Worm (Caenorhabditis elegans) whole organism, L1 larva: ENCODE measurements around the gene spsb-2.
A peak's percentile ranks its signal among the peaks of the same experiment; 100 is the strongest.

Experiments
- ama-1 ChIP-seq: fragments of 150-350 bp; optimal IDR thresholded peaks from 2 replicates; lab custom pipeline; 2014
- blmp-1 ChIP-seq: fragments of 150-350 bp; optimal IDR thresholded peaks from 2 replicates; lab custom pipeline; 2014; ENCODE audit warnings: missing biosample characterization, missing genetic modification characterization
- ceh-8 ChIP-seq: fragments of 200-800 bp; sonication (Bioruptor generic); optimal IDR thresholded peaks from 2 replicates; lab custom pipeline; 2018; ENCODE audit warnings: mild to moderate bottlenecking, missing genetic modification characterization, moderate library complexity, missing compliant biosample characterization
- ceh-82 ChIP-seq, 3 experiments: fragments of 150-350 bp in 1 of 3; sonication (generic microtip) in 2 of 3; optimal IDR thresholded peaks; 2 replicates each; lab custom pipeline; 2014 to 2017; ENCODE audit warnings: missing biosample characterization in 3 of 3, missing genetic modification characterization in 3 of 3
- ceh-88 ChIP-seq: fragments of 200-800 bp; sonication (Bioruptor generic); IDR thresholded peaks from 2 replicates; pipeline ENCODE4 v1.3.6; 2022; ENCODE audit warnings: missing genetic modification characterization, missing compliant biosample characterization
- ceh-90 ChIP-seq: sonication (generic microtip); optimal IDR thresholded peaks from 2 replicates; lab custom pipeline; 2016; ENCODE audit warnings: missing genetic modification characterization, missing compliant biosample characterization
- ces-1 ChIP-seq: fragments of 150-350 bp; optimal IDR thresholded peaks from 2 replicates; lab custom pipeline; 2014; ENCODE audit warnings: missing biosample characterization, missing genetic modification reagents, missing genetic modification characterization
- egl-27 ChIP-seq, 2 experiments: fragments of 150-350 bp in 1 of 2; sonication (generic microtip); optimal IDR thresholded peaks; 3 replicates each; lab custom pipeline; 2017 to 2018; ENCODE audit warnings: missing biosample characterization in 2 of 2, missing genetic modification characterization in 2 of 2, missing genetic modification reagents in 2 of 2
- elt-2 ChIP-seq: sonication (generic microtip); optimal IDR thresholded peaks from 2 replicates; lab custom pipeline; 2016; ENCODE audit warnings: missing genetic modification characterization, mild to moderate bottlenecking, inconsistent platforms, missing compliant biosample characterization, missing genetic modification reagents
- elt-3 ChIP-seq, 6 experiments: fragments of 150-350 bp in 1 of 6; sonication (generic microtip); optimal IDR thresholded peaks; 2 replicates each; lab custom pipeline; 2017 to 2018; ENCODE audit warnings: missing biosample characterization in 6 of 6, missing genetic modification characterization in 6 of 6, inconsistent platforms in 1 of 6
- fkh-10 ChIP-seq: sonication (generic microtip); optimal IDR thresholded peaks from 2 replicates; lab custom pipeline; 2017; ENCODE audit warnings: missing biosample characterization, missing genetic modification reagents, missing genetic modification characterization
- fkh-4 ChIP-seq: sonication (generic microtip); optimal IDR thresholded peaks from 2 replicates; lab custom pipeline; 2016; ENCODE audit warnings: missing compliant biosample characterization, missing genetic modification characterization, borderline replicate concordance
- fos-1 ChIP-seq: fragments of 150-350 bp; optimal IDR thresholded peaks from 2 replicates; lab custom pipeline; 2014; ENCODE audit warnings: missing biosample characterization, missing genetic modification characterization
- grh-1 ChIP-seq: fragments of 200-800 bp; sonication (Bioruptor generic); IDR thresholded peaks from 2 replicates; pipeline ENCODE4 v1.3.6; 2022; ENCODE audit warnings: missing genetic modification reagents, missing genetic modification characterization, missing compliant biosample characterization
- hlh-4 ChIP-seq: sonication (generic microtip); optimal IDR thresholded peaks from 2 replicates; lab custom pipeline; 2016; ENCODE audit warnings: mild to moderate bottlenecking, missing genetic modification characterization, missing compliant biosample characterization
- isw-1 ChIP-seq: fragments of 200-800 bp; sonication (Bioruptor generic); IDR thresholded peaks from 2 replicates; pipeline ENCODE4 v1.3.6; 2022; ENCODE audit warnings: missing genetic modification characterization, missing compliant biosample characterization
- jun-1 ChIP-seq: fragments of 150-350 bp; optimal IDR thresholded peaks from 2 replicates; lab custom pipeline; 2014; ENCODE audit warnings: missing biosample characterization, missing genetic modification reagents, missing genetic modification characterization
- lin-14 ChIP-seq: fragments of 200-800 bp; sonication (Bioruptor generic); optimal IDR thresholded peaks from 2 replicates; lab custom pipeline; 2018; ENCODE audit warnings: mild to moderate bottlenecking, missing genetic modification characterization, moderate library complexity, missing compliant biosample characterization
- lin-35 ChIP-seq, 2 experiments: fragments of 150-350 bp; optimal IDR thresholded peaks; 2 replicates each; lab custom pipeline; 2014; ENCODE audit warnings: missing biosample characterization in 2 of 2, missing genetic modification characterization in 2 of 2, missing genetic modification reagents in 2 of 2
- lin-39 ChIP-seq: fragments of 150-350 bp; optimal IDR thresholded peaks from 2 replicates; lab custom pipeline; 2014; ENCODE audit warnings: missing biosample characterization, missing genetic modification reagents, missing genetic modification characterization
- lsy-2 ChIP-seq, 2 experiments: fragments of 150-350 bp; optimal IDR thresholded peaks; 2 replicates each; lab custom pipeline; 2014; ENCODE audit warnings: missing biosample characterization in 2 of 2, missing genetic modification characterization in 2 of 2
- mep-1 ChIP-seq: fragments of 150-350 bp; optimal IDR thresholded peaks from 2 replicates; lab custom pipeline; 2014; ENCODE audit warnings: missing biosample characterization, missing genetic modification characterization
- nhr-12 ChIP-seq: sonication (generic microtip); optimal IDR thresholded peaks from 2 replicates; lab custom pipeline; 2017; ENCODE audit warnings: missing biosample characterization, missing genetic modification characterization
- nhr-19 ChIP-seq: fragments of 200-800 bp; sonication (Bioruptor generic); conservative IDR thresholded peaks from 2 replicates; pipeline ENCODE4 v1.3.6; 2022; ENCODE audit warnings: missing genetic modification characterization, missing compliant biosample characterization
- nhr-20 ChIP-seq: sonication (generic microtip); optimal IDR thresholded peaks from 2 replicates; lab custom pipeline; 2016; ENCODE audit warnings: mild to moderate bottlenecking, missing genetic modification characterization, missing compliant biosample characterization
- nhr-237 ChIP-seq: fragments of 150-350 bp; optimal IDR thresholded peaks from 2 replicates; lab custom pipeline; 2014; ENCODE audit warnings: missing biosample characterization, missing genetic modification characterization
- nhr-76 ChIP-seq: sonication (generic microtip); optimal IDR thresholded peaks from 2 replicates; lab custom pipeline; 2017; ENCODE audit warnings: missing biosample characterization, missing genetic modification characterization
- nhr-85 ChIP-seq: sonication (generic microtip); peaks from one replicate; lab custom pipeline; 2016; ENCODE audit warnings: missing genetic modification characterization, inconsistent platforms, missing compliant biosample characterization
- nhr-90 ChIP-seq: sonication (generic microtip); optimal IDR thresholded peaks from 2 replicates; lab custom pipeline; 2016; ENCODE audit warnings: mild to moderate bottlenecking, missing genetic modification characterization, missing compliant biosample characterization; ENCODE audit not compliant: poor library complexity
- pag-3 ChIP-seq: sonication (generic microtip); optimal IDR thresholded peaks from 2 replicates; lab custom pipeline; 2017; ENCODE audit warnings: missing genetic modification characterization, mild to moderate bottlenecking, missing compliant biosample characterization, antibody characterized with exemption, borderline replicate concordance; ENCODE audit not compliant: insufficient read depth
- pax-3 ChIP-seq: fragments of 200-800 bp; sonication (Bioruptor generic); optimal IDR thresholded peaks from 2 replicates; lab custom pipeline; 2018; ENCODE audit warnings: mild to moderate bottlenecking, missing genetic modification characterization, moderate library complexity, missing compliant biosample characterization
- rnt-1 ChIP-seq: sonication (generic microtip); optimal IDR thresholded peaks from 2 replicates; lab custom pipeline; 2016; ENCODE audit warnings: mild to moderate bottlenecking, missing genetic modification characterization, moderate library complexity, missing compliant biosample characterization
- snu-23 ChIP-seq: sonication (generic microtip); optimal IDR thresholded peaks from 2 replicates; lab custom pipeline; 2016; ENCODE audit warnings: missing genetic modification characterization, missing compliant biosample characterization
- sptf-1 ChIP-seq: fragments of 150-350 bp; optimal IDR thresholded peaks from 2 replicates; lab custom pipeline; 2014; ENCODE audit warnings: missing biosample characterization, missing genetic modification characterization
- tlp-1 ChIP-seq: fragments of 150-350 bp; optimal IDR thresholded peaks from 2 replicates; lab custom pipeline; 2014; ENCODE audit warnings: missing biosample characterization, missing genetic modification characterization
- unc-130 ChIP-seq: fragments of 150-350 bp; optimal IDR thresholded peaks from 2 replicates; lab custom pipeline; 2017; ENCODE audit warnings: missing biosample characterization, missing genetic modification characterization, inconsistent platforms
- unc-30 ChIP-seq: sonication (generic microtip); optimal IDR thresholded peaks from 2 replicates; lab custom pipeline; 2017; ENCODE audit warnings: missing biosample characterization, missing genetic modification characterization
- unc-98 ChIP-seq: fragments of 200-800 bp; sonication (Bioruptor generic); IDR thresholded peaks from 2 replicates; pipeline ENCODE4 v1.3.6; 2022; ENCODE audit warnings: missing genetic modification characterization, missing compliant biosample characterization
- vab-15 ChIP-seq: sonication (generic microtip); optimal IDR thresholded peaks from 2 replicates; lab custom pipeline; 2017; ENCODE audit warnings: missing genotype, mild to moderate bottlenecking, missing genetic modification characterization, missing compliant biosample characterization
- zag-1 ChIP-seq: fragments of 150-350 bp; optimal IDR thresholded peaks from 2 replicates; lab custom pipeline; 2014; ENCODE audit warnings: missing biosample characterization, missing genetic modification characterization
- ztf-4 ChIP-seq: fragments of 150-350 bp; optimal IDR thresholded peaks from 2 replicates; lab custom pipeline; 2014; ENCODE audit warnings: missing biosample characterization, missing genetic modification characterization

Gene spsb-2

ce11 chrII:15264593-15264992, 34.5 kb downstream of the spsb-2 start:
- TF ChIP-seq tlp-1 (tag; lab: Kevin White, UChicago) (no peak), snu-23 (no peak), pag-3 (tag; lab: Kevin White, UChicago) (no peak), lin-14 (no peak), mep-1 (no peak), unc-130 (tag; lab: Kevin White, UChicago) (no peak), lin-39 (tag; lab: Kevin White, UChicago) (no peak), rnt-1 (tag; lab: Kevin White, UChicago) (no peak), isw-1 (GFP tag; lab: Robert Waterston, UW) (no peak), elt-2 (tag; lab: Kevin White, UChicago) (no peak)

ce11 chrII:15265469-15265868, 35.3 kb downstream of the spsb-2 start:
- TF ChIP-seq unc-98 (GFP tag; lab: Robert Waterston, UW) (no peak), ztf-4 (tag; lab: Kevin White, UChicago) (no peak), nhr-20 (tag; lab: Kevin White, UChicago) (no peak), sptf-1 (tag; lab: Kevin White, UChicago) (no peak), zag-1 (tag; lab: Kevin White, UChicago) (no peak), ceh-90 (tag; lab: Kevin White, UChicago) (no peak), lin-14 (no peak), ces-1 (no peak), ceh-88 (no peak), elt-3 (tag; optimal IDR thresholded peaks at IDR 0.05; lab: Kevin White, UChicago) (no peak), nhr-237 (tag; lab: Kevin White, UChicago) (no peak), nhr-19 (GFP tag; lab: Robert Waterston, UW) (no peak), ceh-82 (tag; optimal IDR thresholded peaks at IDR 0.05; lab: Kevin White, UChicago) (no peak), hlh-4 (tag; lab: Kevin White, UChicago) (no peak), fos-1 (tag; lab: Kevin White, UChicago) (no peak)
- TF ChIP-seq, all 84 proteins: peak for 0

- TF ChIP-seq lsy-2 (tag; optimal IDR thresholded peaks at IDR 0.05; lab: Kevin White, UChicago) (no peak), ama-1 (no peak), unc-30 (tag; lab: Kevin White, UChicago) (no peak), fkh-4 (tag; lab: Kevin White, UChicago) (no peak), snu-23 (no peak), pax-3 (tag; lab: Kevin White, UChicago) (no peak), nhr-12 (tag; lab: Kevin White, UChicago) (no peak), egl-27 (tag; optimal IDR thresholded peaks at IDR 0.05; lab: Kevin White, UChicago) (no peak), fkh-10 (no peak), blmp-1 (no peak), grh-1 (GFP tag; lab: Robert Waterston, UW) (no peak), unc-98 (GFP tag; lab: Robert Waterston, UW) (no peak), nhr-76 (no peak), ceh-90 (tag; lab: Kevin White, UChicago) (no peak), nhr-19 (GFP tag; lab: Robert Waterston, UW) (no peak), vab-15 (tag; lab: Kevin White, UChicago) (no peak), hlh-4 (tag; lab: Kevin White, UChicago) (no peak)
These were observed 35.8 kb downstream of the spsb-2 start for ce11 chrII:15265951-15266350.

- peak in 2 of 6 experiments; percentile 23 to 62 for TF ChIP-seq elt-3 (tag; optimal IDR thresholded peaks at IDR 0.05; lab: Kevin White, UChicago)
- no peak for TF ChIP-seq ceh-82 (tag; optimal IDR thresholded peaks at IDR 0.05; lab: Kevin White, UChicago)
- peak; percentile 79 for TF ChIP-seq nhr-85 (tag; lab: Kevin White, UChicago)
- TF ChIP-seq lin-14 = peak; percentile 34
- TF ChIP-seq elt-2 (tag; lab: Kevin White, UChicago) = no peak
- TF ChIP-seq unc-130 (tag; lab: Kevin White, UChicago) = peak; percentile 25
- TF ChIP-seq lin-35 (GFP tag; optimal IDR thresholded peaks at IDR 0.05; lab: Kevin White, UChicago) = peak in 1 of 2 experiments; percentile 6
- TF ChIP-seq lsy-2 (tag; optimal IDR thresholded peaks at IDR 0.05; lab: Kevin White, UChicago) = peak in 1 of 2 experiments; percentile 70
- peak; percentile 38 for TF ChIP-seq nhr-20 (tag; lab: Kevin White, UChicago)
- TF ChIP-seq jun-1 = peak; percentile 16
- TF ChIP-seq ceh-8 (GFP tag; lab: Kevin White, UChicago) = no peak
- TF ChIP-seq nhr-90 (tag; lab: Kevin White, UChicago) = peak; percentile 24
These were observed 36.3 kb downstream of the spsb-2 start for ce11 chrII:15266487-15266886.
